Worm (Caenorhabditis elegans): ENCODE measurements around the gene T01B11.1.

The T01B11.1 gene

ce11 chrIV:8463069-8463468 lies 16.1 kb downstream of the T01B11.1 start:
- TF ChIP-seq unc-62 (GFP tag; optimal IDR thresholded peaks at IDR 0.05): no peak

ce11 chrIV:8463716-8464115 lies 16.7 kb downstream of the T01B11.1 start, which contains the start of gene str-176:
str-176 (minus strand) TSS chrIV:8463816.
- no peak for TF ChIP-seq unc-62 (GFP tag; optimal IDR thresholded peaks at IDR 0.05)

- TF ChIP-seq unc-62 (GFP tag; optimal IDR thresholded peaks at IDR 0.05): no peak
Observed at ce11 chrIV:8464187-8464586, 17.2 kb downstream of the T01B11.1 start.

DNA sequence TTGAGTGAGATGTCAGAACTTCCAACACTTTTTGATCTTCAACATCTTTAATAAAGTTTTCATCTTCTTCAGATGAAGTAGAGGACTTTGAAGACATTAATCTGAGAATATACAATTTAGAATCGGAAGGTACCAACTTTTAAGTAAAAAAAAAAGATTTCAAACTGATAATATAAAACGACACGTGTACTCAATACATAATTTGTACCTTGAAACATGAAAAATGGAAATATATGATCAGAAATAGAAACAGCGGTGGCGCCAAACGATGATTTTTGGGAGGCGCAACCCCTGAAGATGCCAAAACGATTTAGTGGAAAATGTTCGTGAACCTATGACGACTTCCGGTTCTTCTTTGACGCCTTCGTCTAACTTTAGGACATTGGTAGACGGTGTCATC lies 25.5 kb downstream of the T01B11.1 start, which contains the start of gene oat-1:
oat-1 (minus strand) TSS at position 101 of the 400 bp plus-strand sequence.
- TF ChIP-seq unc-62 (GFP tag; optimal IDR thresholded peaks at IDR 0.05): no peak

DNA sequence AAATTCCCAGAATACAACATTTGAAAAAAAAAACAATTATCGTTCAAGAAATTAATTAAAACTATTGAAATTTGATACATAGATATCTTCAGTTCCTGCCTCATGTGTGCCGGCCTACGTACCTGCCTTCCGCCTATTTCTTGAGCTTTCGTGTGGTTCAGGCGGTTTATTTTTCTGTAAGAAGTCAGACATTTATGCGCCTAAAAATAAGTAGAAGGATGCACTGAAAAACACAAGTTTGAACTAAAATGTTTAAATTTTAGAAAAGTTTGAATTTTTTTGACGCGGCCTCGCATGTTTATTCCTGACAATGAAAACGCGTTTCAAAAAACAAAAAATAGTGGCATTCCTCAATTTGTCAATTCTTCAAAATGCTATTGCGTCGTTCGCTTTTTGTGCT lies 26.8 kb downstream of the T01B11.1 start, which contains the start of gene C28C12.11:
C28C12.11 (plus strand) TSS at position 301 of the 400 bp plus-strand sequence.
- no peak for TF ChIP-seq unc-62 (GFP tag; optimal IDR thresholded peaks at IDR 0.05)

- no peak for TF ChIP-seq unc-62 (GFP tag; optimal IDR thresholded peaks at IDR 0.05)
Observed at ce11 chrIV:8475030-8475679, 28.2 kb downstream of the T01B11.1 start.

- no peak for TF ChIP-seq unc-62 (GFP tag; optimal IDR thresholded peaks at IDR 0.05)
Observed at ce11 chrIV:8476166-8476565, 29.2 kb downstream of the T01B11.1 start.

ce11 chrIV:8476880-8477279 lies 29.9 kb downstream of the T01B11.1 start, which contains the start of gene spp-10:
spp-10 (plus strand) TSS chrIV:8477180.
- TF ChIP-seq unc-62 (GFP tag; optimal IDR thresholded peaks at IDR 0.05): no peak

DNA sequence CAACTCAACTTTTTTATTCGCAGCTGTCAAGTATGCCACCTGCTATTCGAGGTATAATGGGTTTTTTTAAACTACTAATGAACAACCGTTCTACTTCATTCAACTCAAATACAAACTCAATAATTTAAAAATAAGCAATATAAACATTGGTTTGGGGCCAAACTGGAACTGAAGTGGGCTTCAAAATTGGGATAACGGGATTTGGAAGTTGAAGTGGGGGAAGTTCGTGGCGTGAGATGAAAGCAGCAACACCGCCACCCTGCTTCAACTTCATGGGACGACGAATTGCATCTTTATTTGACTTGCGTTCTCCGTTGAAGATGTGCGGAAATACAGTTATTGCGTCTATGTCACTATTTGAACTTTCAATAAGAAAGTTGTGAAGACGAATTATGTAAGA lies 31.5 kb downstream of the T01B11.1 start:
- TF ChIP-seq unc-62 (GFP tag; optimal IDR thresholded peaks at IDR 0.05): no peak

DNA sequence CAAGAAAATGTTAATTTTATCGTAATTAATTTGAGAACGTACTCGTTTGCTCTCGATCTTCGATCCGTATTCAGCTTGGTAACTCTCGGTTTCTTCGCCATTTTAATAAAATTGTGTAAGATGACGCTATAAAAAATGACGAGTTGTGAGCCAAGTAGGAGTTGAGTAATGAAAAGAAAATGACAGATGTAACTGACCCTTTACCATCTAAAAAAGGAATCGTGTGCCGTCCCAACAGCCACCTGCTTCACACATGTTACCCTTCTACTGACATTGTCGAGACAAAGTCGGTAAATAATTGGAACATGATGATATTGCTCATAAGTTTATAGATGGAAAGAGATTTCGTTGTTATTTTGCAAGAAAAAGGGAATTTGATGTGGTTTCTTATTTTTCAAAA lies 32.3 kb downstream of the T01B11.1 start, which contains the start of gene hlh-12:
hlh-12 (minus strand) TSS at position 101 of the 400 bp plus-strand sequence.
- no peak for TF ChIP-seq unc-62 (GFP tag; optimal IDR thresholded peaks at IDR 0.05)

DNA sequence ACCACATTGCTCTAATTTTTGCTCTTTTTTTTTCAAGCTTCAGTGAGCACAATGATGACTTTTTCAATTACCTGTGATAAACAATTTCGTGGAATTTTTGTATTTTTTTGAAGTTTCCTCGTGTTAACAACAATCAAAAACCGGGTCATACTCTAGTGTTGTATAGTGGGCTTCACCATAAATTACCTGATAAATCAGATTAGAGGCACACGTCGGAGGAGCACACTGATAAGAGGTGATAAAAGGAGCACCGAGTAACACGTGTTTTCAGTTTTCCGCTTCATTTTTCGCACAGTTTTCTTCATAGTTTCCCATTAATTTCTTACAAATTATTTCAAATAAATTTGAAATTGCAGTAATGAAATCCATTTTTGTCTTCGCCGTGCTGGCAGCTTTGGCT lies 34.3 kb downstream of the T01B11.1 start, which contains the start of gene spp-8:
spp-8 (plus strand) TSS at position 357 of the 400 bp plus-strand sequence.
- TF ChIP-seq unc-62 (GFP tag; optimal IDR thresholded peaks at IDR 0.05): no peak

DNA sequence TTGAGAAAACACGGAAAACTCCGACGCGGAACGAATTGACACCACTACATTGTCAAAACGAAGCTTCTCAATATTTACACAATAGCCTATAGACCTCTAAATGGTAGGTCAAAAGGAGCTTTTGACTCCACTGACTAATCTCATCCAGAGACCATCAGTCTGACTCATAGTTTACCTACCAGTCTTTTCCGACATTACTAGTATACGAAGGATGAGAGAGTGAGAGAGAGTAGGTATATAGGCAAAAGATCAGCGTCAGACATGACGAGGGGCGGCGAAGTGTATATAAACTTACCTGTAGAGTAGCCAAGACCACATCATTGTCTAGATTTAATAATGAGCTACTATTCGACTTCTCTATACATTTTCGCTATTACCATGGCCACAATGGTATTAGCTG lies 40.2 kb downstream of the T01B11.1 start, which contains the start of gene srlf-3:
srlf-3 (plus strand) TSS at position 301 of the 400 bp plus-strand sequence.
- no peak for TF ChIP-seq unc-62 (GFP tag; optimal IDR thresholded peaks at IDR 0.05)

DNA sequence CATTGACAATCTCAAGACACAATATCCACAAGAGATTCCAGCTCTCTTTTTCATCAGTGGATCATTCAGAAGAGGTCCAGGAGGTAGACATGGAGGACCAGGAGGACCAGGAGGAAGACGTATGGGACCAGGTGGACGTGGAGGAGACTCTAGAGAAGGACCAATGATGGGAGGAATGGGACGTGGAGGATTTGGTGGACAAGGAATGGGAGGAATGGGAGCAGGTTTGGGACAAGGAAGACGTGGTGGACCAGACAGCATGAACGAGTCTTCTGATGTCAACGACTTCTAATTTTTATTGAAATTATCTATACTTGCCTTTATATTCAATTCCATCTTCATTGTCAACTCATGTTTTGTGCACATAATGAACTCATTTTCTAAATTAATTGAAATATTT lies 41.0 kb downstream of the T01B11.1 start:
- TF ChIP-seq unc-62 (GFP tag; optimal IDR thresholded peaks at IDR 0.05): no peak

DNA sequence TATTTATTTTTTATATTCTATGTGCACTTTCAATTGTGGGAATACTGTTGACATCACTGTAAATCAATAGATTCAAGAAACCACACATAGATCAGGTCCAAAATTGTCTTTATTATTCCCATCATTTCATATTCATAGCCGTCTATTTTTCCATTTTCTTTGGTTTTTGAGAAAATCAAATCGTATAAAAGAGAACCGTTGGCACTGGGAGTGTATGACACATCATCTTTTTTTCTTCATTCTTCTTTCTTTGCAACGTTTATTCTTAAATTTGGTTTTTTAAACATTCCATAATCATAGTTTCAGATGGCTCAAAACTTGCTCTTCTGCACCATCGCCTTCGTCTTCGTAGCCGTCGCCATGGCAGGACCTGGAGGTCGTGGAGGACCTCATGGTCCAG lies 42.9 kb downstream of the T01B11.1 start, which contains the start of gene srlf-2:
srlf-2 (plus strand) TSS at position 301 of the 400 bp plus-strand sequence.
- TF ChIP-seq unc-62 (GFP tag; optimal IDR thresholded peaks at IDR 0.05): no peak

ce11 chrIV:8492242-8492641 lies 45.2 kb downstream of the T01B11.1 start, which contains the start of gene sru-7:
sru-7 (plus strand) TSS chrIV:8492542.
- no peak for TF ChIP-seq unc-62 (GFP tag; optimal IDR thresholded peaks at IDR 0.05)

DNA sequence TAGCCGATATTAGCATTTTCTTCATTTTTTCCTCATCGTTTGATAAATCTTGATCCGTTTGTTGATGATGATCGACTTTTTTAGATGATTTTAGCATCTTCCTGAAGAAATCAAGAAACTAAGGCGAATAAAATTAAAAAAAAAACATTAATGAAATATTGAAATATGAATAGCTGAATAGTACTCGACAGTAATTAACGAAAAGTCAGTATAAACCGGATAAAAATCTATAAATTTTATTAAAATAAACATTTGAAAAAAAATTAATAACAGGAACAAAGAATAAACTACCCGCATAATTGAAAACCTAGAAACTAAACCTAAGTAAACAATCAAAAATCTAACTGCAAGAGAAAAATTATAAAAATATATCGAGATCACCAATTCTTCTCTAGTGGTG lies 49.3 kb downstream of the T01B11.1 start, which contains the start of gene C28C12.12:
C28C12.12 (minus strand) TSS at position 101 of the 400 bp plus-strand sequence.
- TF ChIP-seq unc-62 (GFP tag; optimal IDR thresholded peaks at IDR 0.05): no peak
